Worm (Caenorhabditis elegans) whole organism, mixed stage, embryonic: ENCODE results near the gene R10F2.6.

Source experiments
- ces-1 ChIP-seq: fragments of 150-350 bp; optimal IDR thresholded peaks from 2 replicates; lab custom pipeline; 2014; ENCODE audit warnings: missing biosample characterization, missing genetic modification reagents, missing genetic modification characterization
- elt-3 ChIP-seq: fragments of 150-350 bp; optimal IDR thresholded peaks from 2 replicates; lab custom pipeline; 2014; ENCODE audit warnings: missing biosample characterization, missing genetic modification characterization
- lin-13 ChIP-seq: fragments of 150-350 bp; optimal IDR thresholded peaks from 2 replicates; lab custom pipeline; 2014; ENCODE audit warnings: missing biosample characterization, missing genetic modification characterization
- nhr-28 ChIP-seq: fragments of 150-350 bp; optimal IDR thresholded peaks from 2 replicates; lab custom pipeline; 2014; ENCODE audit warnings: missing biosample characterization, missing genetic modification characterization

DNA sequence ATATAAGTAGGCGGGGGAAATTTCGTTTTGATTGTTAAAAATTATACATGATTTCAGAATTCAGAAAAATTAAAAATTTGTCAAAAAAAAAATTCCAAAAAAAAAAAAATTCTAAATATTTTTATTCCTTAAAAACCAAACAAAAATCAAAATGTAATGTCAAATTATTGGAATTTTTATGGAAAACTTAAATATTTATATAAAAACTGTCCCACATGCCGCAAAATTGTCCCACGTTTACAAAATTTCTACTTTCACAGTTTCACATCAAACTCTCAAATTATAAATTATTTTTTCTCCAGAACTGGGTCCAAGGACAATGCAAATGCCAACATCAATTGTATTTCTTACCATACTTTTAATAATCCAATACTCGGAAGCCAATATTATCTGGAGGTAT, 52.5 kb downstream of the R10F2.6 start, which contains the start of gene F56F11.1:
- TF ChIP-seq elt-3 (tag; lab: Kevin White, UChicago) (no peak), ces-1 (GFP tag; lab: Kevin White, UChicago) (no peak), lin-13 (tag; lab: Kevin White, UChicago) (no peak), nhr-28 (no peak)
